Worm (Caenorhabditis elegans): Measurements from ENCODE around the gene cec-8.

- no peak for TF ChIP-seq ztf-6 (GFP tag; IDR thresholded peaks at IDR 0.05)
- TF ChIP-seq K11D2.4 (GFP tag; IDR thresholded peaks at IDR 0.05), result no peak
- no peak for TF ChIP-seq hlh-26 (GFP tag; conservative IDR thresholded peaks at IDR 0.05)
- TF ChIP-seq ztf-3 (GFP tag; optimal IDR thresholded peaks at IDR 0.05), result no peak
- no peak for TF ChIP-seq ceh-91 (GFP tag; IDR thresholded peaks at IDR 0.05)
- no peak for TF ChIP-seq ama-1 (optimal IDR thresholded peaks at IDR 0.05)
- no peak for TF ChIP-seq ama-1 (GFP tag; optimal IDR thresholded peaks at IDR 0.05)
- TF ChIP-seq ets-4 (GFP tag; optimal IDR thresholded peaks at IDR 0.05), result no peak
- TF ChIP-seq nhr-120 (GFP tag; IDR thresholded peaks at IDR 0.05), result no peak
- no peak for TF ChIP-seq snpc-1.3 (tag; optimal IDR thresholded peaks at IDR 0.05; ENCODE audit: insufficient read depth)
Observed at ce11 chrIII:475154-475553, 46.0 kb downstream of the cec-8 start, which contains the start of gene mat-3.
